Worm (Caenorhabditis elegans) whole organism, young adult: ENCODE measurements around the gene cyp-13A11.

Experiments used
- bed-2 ChIP-seq: fragments of 200-800 bp; sonication (Bioruptor generic); IDR thresholded peaks from 2 replicates; pipeline ENCODE4 v1.3.6; 2022; ENCODE audit warnings: missing genetic modification reagents, missing genetic modification characterization, missing compliant biosample characterization

cyp-13A11 gene

DNA sequence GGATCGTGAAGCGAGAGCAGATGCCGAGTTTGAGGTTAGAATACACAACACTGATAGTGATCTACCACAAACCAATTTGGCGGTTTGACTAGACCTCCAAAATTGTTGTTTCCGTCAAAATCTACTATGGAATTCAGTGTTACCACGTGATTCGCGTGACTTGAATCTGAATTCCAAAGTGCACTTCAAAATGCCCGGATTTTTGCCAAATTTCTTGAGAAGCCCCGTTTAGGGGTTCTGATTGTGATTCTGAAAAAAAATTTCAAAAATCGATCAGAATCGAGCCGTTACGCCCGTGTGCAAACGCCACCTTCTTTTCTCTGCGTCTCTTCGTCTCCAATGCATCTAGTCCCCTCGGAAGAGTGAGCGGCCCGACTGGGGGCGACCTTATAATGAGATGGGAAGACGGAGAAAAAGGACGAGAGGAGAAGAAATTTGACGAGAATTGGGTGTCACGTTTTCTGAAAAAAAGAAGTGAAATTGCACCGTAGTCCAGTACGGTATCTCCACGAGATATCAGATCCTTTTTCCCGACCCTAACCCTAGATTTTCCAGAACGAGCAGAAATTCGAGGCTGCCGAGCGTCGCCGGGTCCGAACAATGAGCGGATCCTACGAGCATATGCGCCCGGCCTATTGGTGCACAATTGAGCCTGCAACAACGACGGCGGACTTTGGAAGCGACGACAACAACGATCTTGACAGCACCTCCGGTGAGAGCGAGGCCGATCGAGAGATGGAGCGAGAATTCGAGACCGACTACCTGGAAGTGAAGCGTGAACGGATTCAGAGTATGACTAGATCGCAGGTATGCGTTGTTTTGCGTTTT lies 50.8 kb downstream of the cyp-13A11 start (continued):
- TF ChIP-seq bed-2, result no peak
- TF ChIP-seq, all 124 proteins: peak for 9
